Comparison of ENCODE assay signal across 6 worm cellular contexts in the genomic region with DNA sequence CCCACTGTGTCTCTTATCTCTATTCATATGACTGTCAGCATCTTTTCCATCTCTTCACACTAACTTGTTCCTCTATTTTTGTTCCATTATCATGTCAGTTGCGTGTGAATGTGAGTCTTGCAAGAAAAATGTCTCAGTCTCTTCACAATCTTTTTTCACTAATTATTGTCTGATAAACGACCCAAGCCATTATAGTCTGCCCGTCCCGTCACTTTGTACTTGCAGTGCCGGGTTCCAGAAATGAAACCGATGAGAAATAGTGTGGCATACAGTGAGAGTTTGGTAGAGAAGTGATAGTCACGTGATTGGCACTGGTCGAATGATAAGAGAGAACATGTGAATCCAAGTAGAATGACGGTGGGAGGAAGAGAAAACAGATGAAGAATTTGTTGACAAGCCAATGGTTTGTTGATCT.
A peak's percentile ranks its signal among the peaks of the same experiment; 100 is the strongest.
TF ChIP-seq lines count a peak whose summit lies in the region.

No protein-coding gene starts in this region.

TF ChIP-seq in whole organism, L1 larva, 84 proteins besides CTCF, POLR2A, EP300 and RAD21 (continued from another document and continues in another):
- TF ChIP-seq nhr-76 (tag; optimal IDR thresholded peaks at IDR 0.05; lab: Kevin White, UChicago) (no peak), snpc-4 (tag; optimal IDR thresholded peaks at IDR 0.05; lab: Kevin White, UChicago) (peak; percentile 30), ets-5 (GFP tag; IDR thresholded peaks at IDR 0.05; lab: Robert Waterston, UW) (no peak), aha-1 (tag; optimal IDR thresholded peaks at IDR 0.05; lab: Kevin White, UChicago) (no peak), lin-15B (tag; optimal IDR thresholded peaks at IDR 0.05; lab: Kevin White, UChicago) (no peak), ceh-82 (tag; optimal IDR thresholded peaks at IDR 0.05; lab: Kevin White, UChicago) (peak in 1 of 3 experiments; percentile 5), snu-23 (GFP tag; optimal IDR thresholded peaks at IDR 0.05; lab: Kevin White, UChicago) (peak; percentile 84), lir-3 (tag; optimal IDR thresholded peaks at IDR 0.05; lab: Kevin White, UChicago; ENCODE audit: poor library complexity) (peak; percentile 48), ceh-88 (GFP tag; IDR thresholded peaks at IDR 0.05; lab: Robert Waterston, UW) (no peak), lsy-2 (tag; optimal IDR thresholded peaks at IDR 0.05; lab: Kevin White, UChicago) (peak; percentile 60 to 84), hpl-2 (GFP tag; optimal IDR thresholded peaks at IDR 0.05; lab: Kevin White, UChicago) (peak; percentile 75), ztf-4 (tag; optimal IDR thresholded peaks at IDR 0.05; lab: Kevin White, UChicago) (peak; percentile 88), nhr-90 (tag; optimal IDR thresholded peaks at IDR 0.05; lab: Kevin White, UChicago; ENCODE audit: poor library complexity) (peak; percentile 93), irx-1 (tag; optimal IDR thresholded peaks at IDR 0.05; lab: Kevin White, UChicago) (peak; percentile 60), nhr-71 (tag; optimal IDR thresholded peaks at IDR 0.05; lab: Kevin White, UChicago) (peak; percentile 97), isw-1 (GFP tag; IDR thresholded peaks at IDR 0.05; lab: Robert Waterston, UW) (no peak), nhr-85 (tag; lab: Kevin White, UChicago) (peak; percentile 98), C04F5.9 (tag; optimal IDR thresholded peaks at IDR 0.05; lab: Kevin White, UChicago) (peak; percentile 12), grh-1 (GFP tag; IDR thresholded peaks at IDR 0.05; lab: Robert Waterston, UW) (peak; percentile 78), lin-14 (GFP tag; optimal IDR thresholded peaks at IDR 0.05; lab: Kevin White, UChicago) (peak; percentile 90), unc-30 (tag; optimal IDR thresholded peaks at IDR 0.05; lab: Kevin White, UChicago) (no peak)

TF ChIP-seq in whole organism, L2 larva, 48 proteins besides CTCF, POLR2A, EP300 and RAD21 (continued from another document and continues in another):
- TF ChIP-seq crh-2 (tag; optimal IDR thresholded peaks at IDR 0.05; lab: Kevin White, UChicago) (peak; percentile 94), lin-11 (tag; optimal IDR thresholded peaks at IDR 0.05; lab: Kevin White, UChicago) (no peak), mbf-1 (tag; optimal IDR thresholded peaks at IDR 0.05; lab: Kevin White, UChicago) (no peak), ztf-4 (tag; optimal IDR thresholded peaks at IDR 0.05; lab: Kevin White, UChicago) (peak; percentile 14), nhr-25 (tag; optimal IDR thresholded peaks at IDR 0.05; lab: Kevin White, UChicago) (peak; percentile 90), alr-1 (tag; optimal IDR thresholded peaks at IDR 0.05; lab: Kevin White, UChicago) (no peak), peb-1 (tag; optimal IDR thresholded peaks at IDR 0.05; lab: Kevin White, UChicago) (no peak), unc-55 (GFP tag; optimal IDR thresholded peaks at IDR 0.05; lab: Kevin White, UChicago) (no peak), nhr-12 (tag; optimal IDR thresholded peaks at IDR 0.05; lab: Kevin White, UChicago) (no peak), nhr-10 (tag; optimal IDR thresholded peaks at IDR 0.05; lab: Kevin White, UChicago) (peak; percentile 49), gmeb-1 (tag; optimal IDR thresholded peaks at IDR 0.05; lab: Kevin White, UChicago) (peak; percentile 78), dmd-4 (tag; optimal IDR thresholded peaks at IDR 0.05; lab: Kevin White, UChicago) (no peak), lin-13 (GFP tag; optimal IDR thresholded peaks at IDR 0.05; lab: Kevin White, UChicago) (peak; percentile 43), nhr-237 (tag; optimal IDR thresholded peaks at IDR 0.05; lab: Kevin White, UChicago) (no peak), fos-1 (tag; optimal IDR thresholded peaks at IDR 0.05; lab: Kevin White, UChicago) (peak; percentile 99), ztf-1 (GFP tag; conservative IDR thresholded peaks at IDR 0.05; lab: Robert Waterston, UW) (no peak), F13H6.1 (tag; optimal IDR thresholded peaks at IDR 0.05; lab: Kevin White, UChicago) (peak; percentile 99), C34F6.9 (tag; optimal IDR thresholded peaks at IDR 0.05; lab: Kevin White, UChicago) (peak; percentile 80), nhr-129 (tag; optimal IDR thresholded peaks at IDR 0.05; lab: Kevin White, UChicago) (peak; percentile 80), ZK546.5 (tag; optimal IDR thresholded peaks at IDR 0.05; lab: Kevin White, UChicago) (no peak), nhr-6 (tag; optimal IDR thresholded peaks at IDR 0.05; lab: Kevin White, UChicago) (peak; percentile 85), Y55F3AM.14 (GFP tag; optimal IDR thresholded peaks at IDR 0.05; lab: Kevin White, UChicago) (peak; percentile 78)

TF ChIP-seq in whole organism, L3 larva, 47 proteins besides CTCF, POLR2A, EP300 and RAD21 (continued from another document and continues in another):
- TF ChIP-seq ceh-16 (tag; optimal IDR thresholded peaks at IDR 0.05; lab: Kevin White, UChicago) (no peak), nhr-28 (tag; optimal IDR thresholded peaks at IDR 0.05; lab: Kevin White, UChicago) (peak; percentile 33), ama-1 (optimal IDR thresholded peaks at IDR 0.05; lab: Kevin White, UChicago) (peak; percentile 74), fos-1 (tag; optimal IDR thresholded peaks at IDR 0.05; lab: Kevin White, UChicago) (peak; percentile 59), nhr-76 (tag; optimal IDR thresholded peaks at IDR 0.05; lab: Kevin White, UChicago) (peak; percentile 23), ztf-4 (tag; optimal IDR thresholded peaks at IDR 0.05; lab: Kevin White, UChicago) (peak; percentile 19), ZK546.5 (tag; optimal IDR thresholded peaks at IDR 0.05; lab: Kevin White, UChicago) (no peak), jun-1 (tag; optimal IDR thresholded peaks at IDR 0.05; lab: Kevin White, UChicago) (peak; percentile 95), pha-4 (tag; optimal IDR thresholded peaks at IDR 0.05; lab: Kevin White, UChicago) (peak; percentile 68), aly-2 (tag; optimal IDR thresholded peaks at IDR 0.05; lab: Kevin White, UChicago) (no peak), egl-27 (tag; optimal IDR thresholded peaks at IDR 0.05; lab: Kevin White, UChicago) (peak; percentile 81), nhr-23 (tag; optimal IDR thresholded peaks at IDR 0.05; lab: Kevin White, UChicago) (peak; percentile 83), lin-39 (tag; optimal IDR thresholded peaks at IDR 0.05; lab: Kevin White, UChicago) (no peak), elt-1 (tag; optimal IDR thresholded peaks at IDR 0.05; lab: Kevin White, UChicago) (no peak), nhr-77 (tag; optimal IDR thresholded peaks at IDR 0.05; lab: Kevin White, UChicago) (peak; percentile 57), unc-62 (GFP tag; optimal IDR thresholded peaks at IDR 0.05; lab: Kevin White, UChicago) (peak; percentile 79), mml-1 (tag; optimal IDR thresholded peaks at IDR 0.05; lab: Kevin White, UChicago) (peak; percentile 48), lsy-12 (tag; optimal IDR thresholded peaks at IDR 0.05; lab: Kevin White, UChicago) (peak; percentile 78), hmg-11 (tag; optimal IDR thresholded peaks at IDR 0.05; lab: Kevin White, UChicago) (no peak), ztf-11 (tag; optimal IDR thresholded peaks at IDR 0.05; lab: Kevin White, UChicago) (no peak), zag-1 (tag; optimal IDR thresholded peaks at IDR 0.05; lab: Kevin White, UChicago) (no peak), tbx-2 (tag; optimal IDR thresholded peaks at IDR 0.05; lab: Kevin White, UChicago) (peak; percentile 78), elt-2 (tag; optimal IDR thresholded peaks at IDR 0.05; lab: Kevin White, UChicago) (peak; percentile 100)

TF ChIP-seq in whole organism, L4 larva, 104 proteins besides CTCF, POLR2A, EP300 and RAD21 (continued from another document and continues in another):
- no peak for TF ChIP-seq tag-97 (GFP tag; IDR thresholded peaks at IDR 0.05; lab: Robert Waterston, UW)
- TF ChIP-seq nhr-42 (GFP tag; IDR thresholded peaks at IDR 0.05; lab: Robert Waterston, UW), result peak; percentile 61; the same call in 1 of the 2 replicates
- peak; percentile 81 for TF ChIP-seq T26A8.4 (GFP tag; IDR thresholded peaks at IDR 0.05; lab: Robert Waterston, UW)
- no peak for TF ChIP-seq ceh-28 (tag; optimal IDR thresholded peaks at IDR 0.05; lab: Kevin White, UChicago)
- TF ChIP-seq mdt-29 (GFP tag; IDR thresholded peaks at IDR 0.05; lab: Robert Waterston, UW), result peak; percentile 89
- no peak for TF ChIP-seq aly-2 (tag; optimal IDR thresholded peaks at IDR 0.05; lab: Kevin White, UChicago)
- TF ChIP-seq ZK546.5 (tag; optimal IDR thresholded peaks at IDR 0.05; lab: Kevin White, UChicago), result no peak
- TF ChIP-seq egl-27 (tag; optimal IDR thresholded peaks at IDR 0.05; lab: Kevin White, UChicago), result no peak
- TF ChIP-seq ceh-82 (tag; optimal IDR thresholded peaks at IDR 0.05; lab: Kevin White, UChicago), result no peak
- TF ChIP-seq nhr-41 (GFP tag; IDR thresholded peaks at IDR 0.05; lab: Robert Waterston, UW), result 0 out of 2 replicates have a peak, but pooled peaks have one; percentile 73
- TF ChIP-seq lin-15B (tag; optimal IDR thresholded peaks at IDR 0.05; lab: Kevin White, UChicago), result no peak
- TF ChIP-seq nhr-10 (tag; optimal IDR thresholded peaks at IDR 0.05; lab: Kevin White, UChicago), result peak; percentile 92
- no peak for TF ChIP-seq F26F4.8 (GFP tag; conservative IDR thresholded peaks at IDR 0.05; lab: Robert Waterston, UW)
- no peak for TF ChIP-seq sdz-12 (GFP tag; optimal IDR thresholded peaks at IDR 0.05; lab: Kevin White, UChicago)
- TF ChIP-seq lsy-2 (tag; optimal IDR thresholded peaks at IDR 0.05; lab: Kevin White, UChicago), result peak; percentile 75 to 84
- TF ChIP-seq duxl-1 (tag; optimal IDR thresholded peaks at IDR 0.05; lab: Kevin White, UChicago; ENCODE audit: poor library complexity), result peak; percentile 7
- peak; percentile 96 for TF ChIP-seq saeg-2 (GFP tag; IDR thresholded peaks at IDR 0.05; lab: Robert Waterston, UW)
- peak; percentile 75 for TF ChIP-seq nhr-6 (tag; optimal IDR thresholded peaks at IDR 0.05; lab: Kevin White, UChicago)
- TF ChIP-seq tra-1 (GFP tag; IDR thresholded peaks at IDR 0.05; lab: Robert Waterston, UW), result peak; percentile 96
- no peak for TF ChIP-seq unc-39 (tag; optimal IDR thresholded peaks at IDR 0.05; lab: Kevin White, UChicago)
- TF ChIP-seq ztf-7 (tag; optimal IDR thresholded peaks at IDR 0.05; lab: Kevin White, UChicago), result peak; percentile 70
- no peak for TF ChIP-seq zip-11 (GFP tag; IDR thresholded peaks at IDR 0.05; lab: Robert Waterston, UW)
- TF ChIP-seq nhr-76 (tag; optimal IDR thresholded peaks at IDR 0.05; lab: Kevin White, UChicago), result peak; percentile 82
- no peak for TF ChIP-seq daf-19 (GFP tag; conservative IDR thresholded peaks at IDR 0.05; lab: Robert Waterston, UW)

TF ChIP-seq in whole organism, late embryonic, 69 proteins besides CTCF, POLR2A, EP300 and RAD21 (continued from another document):
- TF ChIP-seq elt-2 (tag; optimal IDR thresholded peaks at IDR 0.05; lab: Kevin White, UChicago) (peak; percentile 95), nhr-11 (tag; optimal IDR thresholded peaks at IDR 0.05; lab: Kevin White, UChicago) (no peak), ceh-18 (tag; optimal IDR thresholded peaks at IDR 0.05; lab: Kevin White, UChicago) (peak; percentile 68), hlh-13 (GFP tag; optimal IDR thresholded peaks at IDR 0.05; lab: Kevin White, UChicago) (no peak), rnt-1 (tag; optimal IDR thresholded peaks at IDR 0.05; lab: Kevin White, UChicago) (peak; percentile 3), ceh-19 (GFP tag; optimal IDR thresholded peaks at IDR 0.05; lab: Kevin White, UChicago) (no peak), dmd-4 (tag; optimal IDR thresholded peaks at IDR 0.05; lab: Kevin White, UChicago; ENCODE audit: borderline replicate concordance) (no peak), Y22D7AL.16 (tag; optimal IDR thresholded peaks at IDR 0.05; lab: Kevin White, UChicago) (no peak), unc-55 (GFP tag; optimal IDR thresholded peaks at IDR 0.05; lab: Kevin White, UChicago) (no peak)

TF ChIP-seq in whole organism, young adult, 124 proteins besides CTCF, POLR2A, EP300 and RAD21 (continued from another document and continues in another):
- TF ChIP-seq attf-6 (GFP tag; IDR thresholded peaks at IDR 0.05; lab: Robert Waterston, UW), result no peak
- peak; percentile 86 for TF ChIP-seq nfyb-1 (GFP tag; IDR thresholded peaks at IDR 0.05; lab: Robert Waterston, UW)
- TF ChIP-seq ztf-28 (GFP tag; IDR thresholded peaks at IDR 0.05; lab: Robert Waterston, UW), result no peak
- no peak for TF ChIP-seq madf-8 (GFP tag; conservative IDR thresholded peaks at IDR 0.05; lab: Robert Waterston, UW)
- peak; percentile 97 for TF ChIP-seq ets-4 (GFP tag; optimal IDR thresholded peaks at IDR 0.05; lab: Kevin White, UChicago)
- TF ChIP-seq hrde-1 (tag; optimal IDR thresholded peaks at IDR 0.05; lab: Kevin White, UChicago; ENCODE audit: borderline replicate concordance), result no peak
- no peak for TF ChIP-seq snpc-4 (GFP tag; optimal IDR thresholded peaks at IDR 0.05; lab: Kevin White, UChicago)
- peak in 3 of 4 experiments; percentile 13 to 68 (median 59) for TF ChIP-seq snpc-4 (tag; optimal IDR thresholded peaks at IDR 0.05; lab: Kevin White, UChicago)
- no peak for TF ChIP-seq snpc-3.4 (tag; optimal IDR thresholded peaks at IDR 0.05; lab: Kevin White, UChicago)
- TF ChIP-seq Y79H2A.3 (GFP tag; conservative IDR thresholded peaks at IDR 0.05; lab: Robert Waterston, UW), result 0 out of 2 replicates have a peak, but pooled peaks have one; percentile 62
- 0 out of 2 replicates have a peak, but pooled peaks have one; percentile 58 for TF ChIP-seq let-526 (GFP tag; IDR thresholded peaks at IDR 0.05; lab: Robert Waterston, UW)
- TF ChIP-seq somi-1 (GFP tag; optimal IDR thresholded peaks at IDR 0.05; lab: Kevin White, UChicago), result peak; percentile 96
- TF ChIP-seq Y56A3A.18 (GFP tag; IDR thresholded peaks at IDR 0.05; lab: Robert Waterston, UW), result no peak
- TF ChIP-seq Y95B8A.8 (GFP tag; IDR thresholded peaks at IDR 0.05; lab: Robert Waterston, UW), result 0 out of 2 replicates have a peak, but pooled peaks have one; percentile 16
- TF ChIP-seq ekl-4 (GFP tag; IDR thresholded peaks at IDR 0.05; lab: Robert Waterston, UW), result no peak
- peak; percentile 57 for TF ChIP-seq unc-62 (GFP tag; optimal IDR thresholded peaks at IDR 0.05; lab: Kevin White, UChicago)
- TF ChIP-seq lin-35 (GFP tag; optimal IDR thresholded peaks at IDR 0.05; lab: Kevin White, UChicago), result peak in 1 of 3 experiments; percentile 14
- TF ChIP-seq gei-17 (GFP tag; optimal IDR thresholded peaks at IDR 0.05; lab: Kevin White, UChicago), result peak; percentile 70
- no peak for TF ChIP-seq Y53F4B.3 (GFP tag; IDR thresholded peaks at IDR 0.05; lab: Robert Waterston, UW)
- no peak for TF ChIP-seq attf-3 (GFP tag; conservative IDR thresholded peaks at IDR 0.05; lab: Robert Waterston, UW)
- TF ChIP-seq ztf-3 (GFP tag; optimal IDR thresholded peaks at IDR 0.05; lab: Kevin White, UChicago), result peak; percentile 61
- TF ChIP-seq tbp1 (GFP tag; optimal IDR thresholded peaks at IDR 0.05; lab: Kevin White, UChicago), result peak; percentile 68
- peak; percentile 60 for TF ChIP-seq attf-5 (GFP tag; optimal IDR thresholded peaks at IDR 0.05; lab: Kevin White, UChicago)
- TF ChIP-seq K11D2.4 (GFP tag; IDR thresholded peaks at IDR 0.05; lab: Robert Waterston, UW), result peak; percentile 62; the same call in 1 of the 2 replicates
- peak; percentile 68 for TF ChIP-seq B0035.1 (tag; optimal IDR thresholded peaks at IDR 0.05; lab: Kevin White, UChicago)
- TF ChIP-seq ztf-22 (GFP tag; optimal IDR thresholded peaks at IDR 0.05; lab: Kevin White, UChicago), result peak; percentile 99
- peak; percentile 22 for TF ChIP-seq sptf-2 (GFP tag; optimal IDR thresholded peaks at IDR 0.05; lab: Kevin White, UChicago)
- peak; percentile 90 for TF ChIP-seq C06A6.2 (GFP tag; conservative IDR thresholded peaks at IDR 0.05; lab: Robert Waterston, UW)
- TF ChIP-seq ztf-26 (tag; optimal IDR thresholded peaks at IDR 0.05; lab: Kevin White, UChicago), result peak; percentile 93
- TF ChIP-seq F23B12.7 (tag; optimal IDR thresholded peaks at IDR 0.05; lab: Kevin White, UChicago; ENCODE audit: insufficient read depth), result no peak
- TF ChIP-seq nhr-90 (tag; optimal IDR thresholded peaks at IDR 0.05; lab: Kevin White, UChicago), result peak; percentile 88
- no peak for TF ChIP-seq cebp-1 (GFP tag; IDR thresholded peaks at IDR 0.05; lab: Robert Waterston, UW)
- TF ChIP-seq cebp-1 (tag; optimal IDR thresholded peaks at IDR 0.05; lab: Kevin White, UChicago), result peak; percentile 84
- TF ChIP-seq nhr-80 (tag; optimal IDR thresholded peaks at IDR 0.05; lab: Kevin White, UChicago), result peak; percentile 99
- TF ChIP-seq F22D6.2 (tag; optimal IDR thresholded peaks at IDR 0.05; lab: Kevin White, UChicago), result peak; percentile 93
- TF ChIP-seq aptf-2 (GFP tag; conservative IDR thresholded peaks at IDR 0.05; lab: Robert Waterston, UW), result no peak
- peak; percentile 86 for TF ChIP-seq madf-10 (tag; optimal IDR thresholded peaks at IDR 0.05; lab: Kevin White, UChicago)
- peak; percentile 98 for TF ChIP-seq atf-7 (tag; optimal IDR thresholded peaks at IDR 0.05; lab: Kevin White, UChicago)
- peak; percentile 29 to 90 for TF ChIP-seq let-607 (tag; optimal IDR thresholded peaks at IDR 0.05; lab: Kevin White, UChicago)
- TF ChIP-seq lin-54 (GFP tag; optimal IDR thresholded peaks at IDR 0.05; lab: Kevin White, UChicago), result peak; percentile 16
